Worm (Caenorhabditis elegans) whole organism, L1 larva: ENCODE data around the gene F49C12.11.

ENCODE experiments used
- C34B4.2 ChIP-seq: sonication (generic microtip); optimal IDR thresholded peaks from 2 replicates; lab custom pipeline; 2017; ENCODE audit warnings: mild to moderate bottlenecking, missing genetic modification characterization, missing compliant biosample characterization
- F16B12.6 ChIP-seq: fragments of 150-350 bp; optimal IDR thresholded peaks from 2 replicates; lab custom pipeline; 2014; ENCODE audit warnings: missing biosample characterization, missing genetic modification characterization
- aha-1 ChIP-seq: fragments of 150-350 bp; optimal IDR thresholded peaks from 2 replicates; lab custom pipeline; 2014; ENCODE audit warnings: missing biosample characterization, missing genetic modification characterization
- aly-2 ChIP-seq: fragments of 150-350 bp; optimal IDR thresholded peaks from 2 replicates; lab custom pipeline; 2014; ENCODE audit warnings: missing biosample characterization, missing genetic modification characterization
- ama-1 ChIP-seq: fragments of 150-350 bp; optimal IDR thresholded peaks from 2 replicates; lab custom pipeline; 2014
- ceh-63 ChIP-seq: fragments of 200-800 bp; sonication (Bioruptor generic); optimal IDR thresholded peaks from 2 replicates; lab custom pipeline; 2018; ENCODE audit warnings: mild to moderate bottlenecking, missing genetic modification characterization, missing compliant biosample characterization
- ceh-82 ChIP-seq, 3 experiments: fragments of 150-350 bp in 1 of 3; sonication (generic microtip) in 2 of 3; optimal IDR thresholded peaks; 2 replicates each; lab custom pipeline; 2014 to 2017; ENCODE audit warnings: missing biosample characterization in 3 of 3, missing genetic modification characterization in 3 of 3
- ceh-88 ChIP-seq: fragments of 200-800 bp; sonication (Bioruptor generic); IDR thresholded peaks from 2 replicates; pipeline ENCODE4 v1.3.6; 2022; ENCODE audit warnings: missing genetic modification characterization, missing compliant biosample characterization
- ceh-90 ChIP-seq: sonication (generic microtip); optimal IDR thresholded peaks from 2 replicates; lab custom pipeline; 2016; ENCODE audit warnings: missing genetic modification characterization, missing compliant biosample characterization
- efl-3 ChIP-seq: fragments of 200-800 bp; sonication (Bioruptor generic); optimal IDR thresholded peaks from 2 replicates; lab custom pipeline; 2018; ENCODE audit warnings: mild to moderate bottlenecking, missing genetic modification characterization, missing compliant biosample characterization
- egl-27 ChIP-seq, 2 experiments: fragments of 150-350 bp in 1 of 2; sonication (generic microtip); optimal IDR thresholded peaks; 3 replicates each; lab custom pipeline; 2017 to 2018; ENCODE audit warnings: missing biosample characterization in 2 of 2, missing genetic modification characterization in 2 of 2, missing genetic modification reagents in 2 of 2
- elt-3 ChIP-seq, 6 experiments: fragments of 150-350 bp in 1 of 6; sonication (generic microtip); optimal IDR thresholded peaks; 2 replicates each; lab custom pipeline; 2017 to 2018; ENCODE audit warnings: missing biosample characterization in 6 of 6, missing genetic modification characterization in 6 of 6, inconsistent platforms in 1 of 6
- fkh-10 ChIP-seq: sonication (generic microtip); optimal IDR thresholded peaks from 2 replicates; lab custom pipeline; 2017; ENCODE audit warnings: missing biosample characterization, missing genetic modification reagents, missing genetic modification characterization
- fkh-4 ChIP-seq: sonication (generic microtip); optimal IDR thresholded peaks from 2 replicates; lab custom pipeline; 2016; ENCODE audit warnings: missing compliant biosample characterization, missing genetic modification characterization, borderline replicate concordance
- fkh-8 ChIP-seq: sonication (generic microtip); optimal IDR thresholded peaks from 2 replicates; lab custom pipeline; 2016; ENCODE audit warnings: mild to moderate bottlenecking, missing genetic modification characterization, missing compliant biosample characterization
- grh-1 ChIP-seq: fragments of 200-800 bp; sonication (Bioruptor generic); IDR thresholded peaks from 2 replicates; pipeline ENCODE4 v1.3.6; 2022; ENCODE audit warnings: missing genetic modification reagents, missing genetic modification characterization, missing compliant biosample characterization
- hlh-4 ChIP-seq: sonication (generic microtip); optimal IDR thresholded peaks from 2 replicates; lab custom pipeline; 2016; ENCODE audit warnings: mild to moderate bottlenecking, missing genetic modification characterization, missing compliant biosample characterization
- irx-1 ChIP-seq: sonication (generic microtip); optimal IDR thresholded peaks from 2 replicates; lab custom pipeline; 2016; ENCODE audit warnings: missing genetic modification characterization, missing compliant biosample characterization
- isw-1 ChIP-seq: fragments of 200-800 bp; sonication (Bioruptor generic); IDR thresholded peaks from 2 replicates; pipeline ENCODE4 v1.3.6; 2022; ENCODE audit warnings: missing genetic modification characterization, missing compliant biosample characterization
- jun-1 ChIP-seq: fragments of 150-350 bp; optimal IDR thresholded peaks from 2 replicates; lab custom pipeline; 2014; ENCODE audit warnings: missing biosample characterization, missing genetic modification reagents, missing genetic modification characterization
- lin-14 ChIP-seq: fragments of 200-800 bp; sonication (Bioruptor generic); optimal IDR thresholded peaks from 2 replicates; lab custom pipeline; 2018; ENCODE audit warnings: mild to moderate bottlenecking, missing genetic modification characterization, moderate library complexity, missing compliant biosample characterization
- lin-35 ChIP-seq, 2 experiments: fragments of 150-350 bp; optimal IDR thresholded peaks; 2 replicates each; lab custom pipeline; 2014; ENCODE audit warnings: missing biosample characterization in 2 of 2, missing genetic modification characterization in 2 of 2, missing genetic modification reagents in 2 of 2
- lin-39 ChIP-seq: fragments of 150-350 bp; optimal IDR thresholded peaks from 2 replicates; lab custom pipeline; 2014; ENCODE audit warnings: missing biosample characterization, missing genetic modification reagents, missing genetic modification characterization
- lsy-2 ChIP-seq, 2 experiments: fragments of 150-350 bp; optimal IDR thresholded peaks; 2 replicates each; lab custom pipeline; 2014; ENCODE audit warnings: missing biosample characterization in 2 of 2, missing genetic modification characterization in 2 of 2
- mdl-1 ChIP-seq, 2 experiments: fragments of 150-350 bp; optimal IDR thresholded peaks; 2 replicates each; lab custom pipeline; 2014 to 2017; ENCODE audit warnings: missing biosample characterization in 2 of 2, missing genetic modification characterization in 2 of 2, inconsistent platforms in 1 of 2
- mef-2 ChIP-seq: fragments of 150-350 bp; optimal IDR thresholded peaks from 2 replicates; lab custom pipeline; 2014; ENCODE audit warnings: missing biosample characterization, missing genetic modification characterization
- nhr-12 ChIP-seq: sonication (generic microtip); optimal IDR thresholded peaks from 2 replicates; lab custom pipeline; 2017; ENCODE audit warnings: missing biosample characterization, missing genetic modification characterization
- nhr-19 ChIP-seq: fragments of 200-800 bp; sonication (Bioruptor generic); conservative IDR thresholded peaks from 2 replicates; pipeline ENCODE4 v1.3.6; 2022; ENCODE audit warnings: missing genetic modification characterization, missing compliant biosample characterization
- nhr-20 ChIP-seq: sonication (generic microtip); optimal IDR thresholded peaks from 2 replicates; lab custom pipeline; 2016; ENCODE audit warnings: mild to moderate bottlenecking, missing genetic modification characterization, missing compliant biosample characterization
- nhr-237 ChIP-seq: fragments of 150-350 bp; optimal IDR thresholded peaks from 2 replicates; lab custom pipeline; 2014; ENCODE audit warnings: missing biosample characterization, missing genetic modification characterization
- nhr-71 ChIP-seq: sonication (generic microtip); optimal IDR thresholded peaks from 2 replicates; lab custom pipeline; 2016; ENCODE audit warnings: mild to moderate bottlenecking, missing genetic modification characterization, moderate library complexity, missing compliant biosample characterization
- nhr-76 ChIP-seq: sonication (generic microtip); optimal IDR thresholded peaks from 2 replicates; lab custom pipeline; 2017; ENCODE audit warnings: missing biosample characterization, missing genetic modification characterization
- nhr-77 ChIP-seq: fragments of 150-350 bp; optimal IDR thresholded peaks from 2 replicates; lab custom pipeline; 2014; ENCODE audit warnings: missing biosample characterization, missing genetic modification characterization
- nhr-85 ChIP-seq: sonication (generic microtip); peaks from one replicate; lab custom pipeline; 2016; ENCODE audit warnings: missing genetic modification characterization, inconsistent platforms, missing compliant biosample characterization
- nhr-90 ChIP-seq: sonication (generic microtip); optimal IDR thresholded peaks from 2 replicates; lab custom pipeline; 2016; ENCODE audit warnings: mild to moderate bottlenecking, missing genetic modification characterization, missing compliant biosample characterization; ENCODE audit not compliant: poor library complexity
- pag-3 ChIP-seq: sonication (generic microtip); optimal IDR thresholded peaks from 2 replicates; lab custom pipeline; 2017; ENCODE audit warnings: missing genetic modification characterization, mild to moderate bottlenecking, missing compliant biosample characterization, antibody characterized with exemption, borderline replicate concordance; ENCODE audit not compliant: insufficient read depth
- rnt-1 ChIP-seq: sonication (generic microtip); optimal IDR thresholded peaks from 2 replicates; lab custom pipeline; 2016; ENCODE audit warnings: mild to moderate bottlenecking, missing genetic modification characterization, moderate library complexity, missing compliant biosample characterization
- skn-1 ChIP-seq: fragments of 150-350 bp; optimal IDR thresholded peaks from 2 replicates; lab custom pipeline; 2014; ENCODE audit warnings: missing biosample characterization, missing genetic modification characterization
- snpc-4 ChIP-seq: fragments of 150-350 bp; optimal IDR thresholded peaks from 2 replicates; lab custom pipeline; 2014; ENCODE audit warnings: missing biosample characterization, missing genetic modification characterization
- snu-23 ChIP-seq: sonication (generic microtip); optimal IDR thresholded peaks from 2 replicates; lab custom pipeline; 2016; ENCODE audit warnings: missing genetic modification characterization, missing compliant biosample characterization
- sox-4 ChIP-seq: sonication (generic microtip); optimal IDR thresholded peaks from 2 replicates; lab custom pipeline; 2016; ENCODE audit warnings: missing genetic modification characterization, missing compliant biosample characterization
- swsn-7 ChIP-seq: sonication (generic microtip); optimal IDR thresholded peaks from 2 replicates; lab custom pipeline; 2016; ENCODE audit warnings: missing genetic modification characterization, missing compliant biosample characterization
- tbx-2 ChIP-seq: sonication (generic microtip); optimal IDR thresholded peaks from 2 replicates; lab custom pipeline; 2016; ENCODE audit warnings: missing genetic modification characterization, missing compliant biosample characterization
- tlp-1 ChIP-seq: fragments of 150-350 bp; optimal IDR thresholded peaks from 2 replicates; lab custom pipeline; 2014; ENCODE audit warnings: missing biosample characterization, missing genetic modification characterization
- unc-30 ChIP-seq: sonication (generic microtip); optimal IDR thresholded peaks from 2 replicates; lab custom pipeline; 2017; ENCODE audit warnings: missing biosample characterization, missing genetic modification characterization
- unc-62 ChIP-seq: fragments of 150-350 bp; optimal IDR thresholded peaks from 2 replicates; lab custom pipeline; 2014; ENCODE audit warnings: missing biosample characterization, missing genetic modification reagents, missing genetic modification characterization
- unc-86 ChIP-seq: sonication (generic microtip); optimal IDR thresholded peaks from 2 replicates; lab custom pipeline; 2016; ENCODE audit warnings: missing genetic modification characterization, missing compliant biosample characterization
- unc-98 ChIP-seq: fragments of 200-800 bp; sonication (Bioruptor generic); IDR thresholded peaks from 2 replicates; pipeline ENCODE4 v1.3.6; 2022; ENCODE audit warnings: missing genetic modification characterization, missing compliant biosample characterization
- vab-15 ChIP-seq: sonication (generic microtip); optimal IDR thresholded peaks from 2 replicates; lab custom pipeline; 2017; ENCODE audit warnings: missing genotype, mild to moderate bottlenecking, missing genetic modification characterization, missing compliant biosample characterization
- xbp-1 ChIP-seq: sonication (generic microtip); optimal IDR thresholded peaks from 2 replicates; lab custom pipeline; 2016; ENCODE audit warnings: missing genetic modification characterization, missing compliant biosample characterization
- zag-1 ChIP-seq: fragments of 150-350 bp; optimal IDR thresholded peaks from 2 replicates; lab custom pipeline; 2014; ENCODE audit warnings: missing biosample characterization, missing genetic modification characterization
- zip-4 ChIP-seq: fragments of 200-800 bp; sonication (Bioruptor generic); optimal IDR thresholded peaks from 2 replicates; lab custom pipeline; 2018; ENCODE audit warnings: mild to moderate bottlenecking, missing genetic modification characterization, moderate library complexity, missing compliant biosample characterization

F49C12.11 gene

DNA sequence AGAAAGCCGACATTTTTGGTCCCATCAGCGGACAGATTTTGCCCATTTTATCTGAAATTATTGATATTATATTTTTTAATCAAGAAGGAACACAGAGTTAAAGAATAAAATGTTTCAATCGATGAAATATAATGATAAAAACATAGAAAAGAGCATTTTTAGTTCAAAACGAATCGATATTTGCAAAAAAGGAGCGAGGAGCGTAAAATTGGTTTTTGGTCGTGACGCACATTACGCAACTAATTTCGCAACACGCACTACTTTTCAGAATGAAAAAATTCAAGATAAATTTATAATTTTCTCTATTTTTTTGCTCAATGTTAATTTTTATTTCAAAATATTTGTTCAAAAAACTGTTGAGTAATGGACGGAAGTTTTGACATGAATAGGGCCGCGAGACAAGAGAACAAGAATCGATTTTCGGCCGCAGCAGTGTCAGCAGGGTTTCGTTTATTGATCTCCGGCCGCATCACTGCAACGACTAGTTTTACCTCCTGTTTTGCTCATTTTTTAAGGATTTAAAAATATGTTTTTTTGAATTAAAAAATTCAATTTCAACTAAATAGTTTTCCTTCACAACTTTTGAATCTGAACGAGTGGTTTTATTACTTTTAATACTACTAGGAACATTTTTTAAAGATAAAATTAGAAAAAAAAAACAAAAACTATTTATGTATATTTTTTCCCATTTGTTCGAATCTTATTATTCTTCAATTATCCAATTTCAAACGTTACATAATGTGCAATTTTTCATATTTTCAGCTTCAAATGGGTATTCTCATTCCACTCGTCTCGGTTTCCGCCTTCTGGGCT is 2.1 kb downstream of the F49C12.11 start, which contains the start of the genes F49C12.12 and vha-17:
Gene F49C12.12, minus strand, starts transcription at position 51 of the 813 bp plus-strand sequence.
Gene vha-17, plus strand, starts transcription at position 763 of the 813 bp plus-strand sequence.
- TF ChIP-seq nhr-90 (no peak), ceh-63 (no peak), nhr-19 (GFP tag; lab: Robert Waterston, UW) (0 out of 2 replicates have a peak, but pooled peaks have one; percentile 6), sox-4 (tag; lab: Kevin White, UChicago) (no peak), aha-1 (no peak), snpc-4 (tag; lab: Kevin White, UChicago) (no peak), unc-62 (GFP tag; lab: Kevin White, UChicago) (no peak), efl-3 (no peak), tlp-1 (tag; lab: Kevin White, UChicago) (no peak), nhr-77 (tag; lab: Kevin White, UChicago) (no peak), C34B4.2 (tag; lab: Kevin White, UChicago) (no peak), unc-86 (tag; lab: Kevin White, UChicago) (no peak), elt-3 (tag; optimal IDR thresholded peaks at IDR 0.05; lab: Kevin White, UChicago) (no peak), swsn-7 (peak; percentile 16), nhr-237 (tag; lab: Kevin White, UChicago) (peak; percentile 13), fkh-10 (GFP tag; lab: Kevin White, UChicago) (no peak), nhr-71 (tag; lab: Kevin White, UChicago) (peak; percentile 32), mef-2 (tag; lab: Kevin White, UChicago) (no peak), nhr-85 (tag; lab: Kevin White, UChicago) (peak; percentile 70), nhr-12 (tag; lab: Kevin White, UChicago) (no peak), isw-1 (GFP tag; lab: Robert Waterston, UW) (no peak), lin-35 (GFP tag; optimal IDR thresholded peaks at IDR 0.05; lab: Kevin White, UChicago) (peak; percentile 8 to 47), irx-1 (tag; lab: Kevin White, UChicago) (no peak), pag-3 (tag; lab: Kevin White, UChicago) (no peak), ama-1 (lab: Kevin White, UChicago) (no peak), unc-30 (tag; lab: Kevin White, UChicago) (no peak), rnt-1 (tag; lab: Kevin White, UChicago) (no peak), lsy-2 (tag; optimal IDR thresholded peaks at IDR 0.05; lab: Kevin White, UChicago) (peak in 1 of 2 experiments; percentile 52), jun-1 (tag; lab: Kevin White, UChicago) (no peak), aly-2 (tag; lab: Kevin White, UChicago) (no peak), grh-1 (GFP tag; lab: Robert Waterston, UW) (no peak), F16B12.6 (tag; lab: Kevin White, UChicago) (no peak), ceh-88 (no peak), ceh-90 (tag; lab: Kevin White, UChicago) (no peak), skn-1 (tag; lab: Kevin White, UChicago) (peak; percentile 65), zag-1 (tag; lab: Kevin White, UChicago) (no peak), fkh-4 (tag; lab: Kevin White, UChicago) (no peak), zip-4 (GFP tag; lab: Kevin White, UChicago) (peak; percentile 45), unc-98 (GFP tag; lab: Robert Waterston, UW) (no peak), vab-15 (tag; lab: Kevin White, UChicago) (no peak), nhr-76 (tag; lab: Kevin White, UChicago) (no peak), nhr-20 (peak; percentile 25), lin-14 (GFP tag; lab: Kevin White, UChicago) (peak; percentile 75), xbp-1 (peak; percentile 33), lin-39 (tag; lab: Kevin White, UChicago) (no peak), fkh-8 (no peak), mdl-1 (tag; optimal IDR thresholded peaks at IDR 0.05; lab: Kevin White, UChicago) (no peak), tbx-2 (peak; percentile 16), ceh-82 (tag; optimal IDR thresholded peaks at IDR 0.05; lab: Kevin White, UChicago) (peak in 1 of 3 experiments; percentile 14), hlh-4 (tag; lab: Kevin White, UChicago) (no peak), egl-27 (tag; optimal IDR thresholded peaks at IDR 0.05; lab: Kevin White, UChicago) (no peak), snu-23 (peak; percentile 68)
